Fruit fly (Drosophila melanogaster): Measurements from ENCODE around the gene RhoGEF64C.

The RhoGEF64C gene

DNA sequence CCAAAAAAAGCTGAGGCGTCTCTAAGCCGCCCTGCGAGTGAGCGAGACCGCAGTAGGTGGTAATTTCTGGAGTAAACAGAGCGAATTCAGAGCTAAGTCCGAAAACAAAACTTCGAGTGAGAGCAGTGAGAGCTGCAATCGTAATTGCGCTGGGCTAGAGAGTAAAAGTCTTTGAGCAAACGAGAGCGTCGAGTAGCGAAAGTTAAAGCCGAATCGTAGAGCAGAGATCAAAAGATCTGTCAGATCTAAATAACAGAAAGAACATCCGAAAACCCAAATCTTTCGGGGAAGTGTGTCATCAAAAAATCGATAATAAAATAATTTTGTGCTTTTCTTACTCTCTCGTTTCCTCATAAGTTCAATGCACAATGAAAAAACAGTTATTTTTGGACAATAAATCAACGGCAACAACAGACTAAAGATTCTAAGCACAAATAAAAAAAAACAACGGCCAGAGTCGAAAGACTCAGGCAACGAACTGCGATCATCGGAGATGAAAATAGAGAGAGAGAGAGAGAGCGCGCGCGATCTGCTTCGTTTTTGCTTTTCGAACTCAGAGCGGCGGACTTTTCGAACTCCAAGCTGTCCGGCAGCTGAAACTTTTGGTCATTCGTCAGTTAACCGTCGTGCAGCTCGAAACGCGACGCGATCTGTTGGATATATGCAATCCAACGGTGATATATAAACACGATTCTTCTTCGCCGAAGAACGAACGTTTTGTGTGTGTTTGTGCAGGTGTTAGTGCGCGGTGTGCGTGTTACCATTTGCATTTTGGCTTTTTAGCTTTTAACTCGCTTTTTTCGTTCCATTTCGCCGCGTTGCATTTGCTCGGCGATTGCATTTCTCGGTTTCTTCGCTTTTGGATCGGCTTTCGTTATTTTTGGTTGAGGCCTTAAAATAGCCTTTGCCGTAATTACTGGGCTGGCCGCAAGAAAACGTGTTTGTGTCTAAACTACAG, at the start of gene RhoGEF64C:
Gene RhoGEF64C (plus strand): TSS at position 607 of the 958 bp plus-strand sequence.
- TF ChIP-seq CG14655 (GFP tag; optimal IDR thresholded peaks at IDR 0.05) (no peak), EcR (GFP tag; optimal IDR thresholded peaks at IDR 0.05) (peak; percentile 42), CG13204 (GFP tag; optimal IDR thresholded peaks at IDR 0.05) (no peak), Ets98B (GFP tag; IDR thresholded peaks at IDR 0.05) (peak; percentile 9; the same call in 1 of the 2 replicates), CG4496 (GFP tag; IDR thresholded peaks at IDR 0.05) (0 out of 3 replicates have a peak, but pooled peaks have one; percentile 25)

DNA sequence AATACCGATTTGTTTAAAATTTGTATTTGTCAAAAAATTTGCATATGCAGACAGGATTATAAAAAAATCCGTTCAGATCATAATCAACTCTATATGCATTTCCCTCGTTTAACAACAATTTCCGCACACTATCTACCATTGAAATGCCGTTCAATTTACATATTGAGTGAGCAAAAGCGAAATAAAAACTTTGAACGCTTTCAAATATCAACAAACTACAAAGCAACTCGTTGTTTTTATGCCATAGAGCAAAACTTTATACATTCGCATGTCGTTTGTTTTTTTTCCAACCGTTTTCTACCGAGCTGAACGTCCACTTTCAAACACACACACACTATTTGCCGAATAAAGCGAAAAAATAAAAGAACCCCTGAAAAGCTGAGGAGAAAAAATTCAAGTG, 44.6 kb upstream of the RhoGEF64C start, which contains the start of gene TTLL1B:
Gene TTLL1B (plus strand): TSS at position 301 of the 400 bp plus-strand sequence.
- TF ChIP-seq CG4496 (GFP tag; IDR thresholded peaks at IDR 0.05) (no peak), CG34367 (tag; optimal IDR thresholded peaks at IDR 0.05) (no peak), CG15710 (tag; optimal IDR thresholded peaks at IDR 0.05) (no peak), CG10348 (GFP tag; IDR thresholded peaks at IDR 0.05) (no peak), gl (tag; optimal IDR thresholded peaks at IDR 0.05) (no peak), Ets98B (GFP tag; IDR thresholded peaks at IDR 0.05) (no peak), Pif1A (GFP tag; optimal IDR thresholded peaks at IDR 0.05) (no peak), Snoo (tag; optimal IDR thresholded peaks at IDR 0.05) (no peak), EcR (GFP tag; optimal IDR thresholded peaks at IDR 0.05) (no peak)

DNA sequence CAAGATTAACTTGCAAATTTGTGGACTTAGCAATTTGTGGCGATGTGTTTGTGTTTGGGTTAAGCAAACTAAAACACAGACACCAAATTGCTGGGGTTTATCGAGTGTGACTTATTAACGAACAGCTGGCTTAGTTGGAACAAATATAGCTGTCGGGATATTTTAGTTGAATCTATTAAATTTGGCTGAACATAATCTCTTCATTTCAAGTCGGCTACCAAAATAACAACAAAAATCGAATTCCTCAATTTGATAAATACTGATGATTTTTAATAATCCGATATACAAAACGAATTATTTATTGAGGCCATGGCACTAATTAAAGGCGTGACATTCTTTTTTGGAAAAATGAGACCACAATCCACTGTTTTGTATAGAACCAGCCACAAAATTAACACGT, 25.3 kb upstream of the RhoGEF64C start, which contains the start of gene CG32236:
Gene CG32236 (minus strand): TSS at position 101 of the 400 bp plus-strand sequence.
- TF ChIP-seq CG17806 (tag; optimal IDR thresholded peaks at IDR 0.05) = no peak

DNA sequence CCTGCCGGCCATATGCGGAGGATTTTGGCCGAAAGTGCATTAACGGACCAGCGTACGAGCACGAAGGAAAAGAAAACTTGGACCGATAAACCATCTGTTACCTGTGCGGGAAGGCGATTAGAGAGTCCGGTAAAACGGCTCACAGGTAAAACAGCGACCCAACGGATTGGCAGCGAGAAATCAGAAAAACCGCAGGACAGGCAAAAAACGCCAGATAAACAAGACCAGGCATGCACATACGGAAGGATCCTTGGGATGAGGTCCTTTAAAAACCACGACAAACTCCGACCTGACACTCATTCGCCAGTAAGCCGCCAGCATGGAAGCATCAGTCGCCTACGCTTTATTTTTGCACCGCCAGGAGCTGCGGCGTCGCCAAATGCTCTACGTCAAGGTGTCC, 15.1 kb upstream of the RhoGEF64C start, which contains the start of gene CG34266:
Gene CG34266 (plus strand): TSS at position 301 of the 400 bp plus-strand sequence.
- no peak for TF ChIP-seq CG8159 (tag; optimal IDR thresholded peaks at IDR 0.05)
- TF ChIP-seq CG9948 (tag; optimal IDR thresholded peaks at IDR 0.05) = no peak
- TF ChIP-seq Snoo (tag; optimal IDR thresholded peaks at IDR 0.05) = no peak
- TF ChIP-seq CG4496 (GFP tag; IDR thresholded peaks at IDR 0.05) = no peak
- TF ChIP-seq CG8301 (tag; optimal IDR thresholded peaks at IDR 0.05) = no peak
- no peak for TF ChIP-seq fd96Ca (GFP tag; IDR thresholded peaks at IDR 0.05)
- no peak for TF ChIP-seq Ets98B (GFP tag; IDR thresholded peaks at IDR 0.05)
- no peak for TF ChIP-seq gl (tag; optimal IDR thresholded peaks at IDR 0.05)
- TF ChIP-seq CG34367 (tag; optimal IDR thresholded peaks at IDR 0.05) = no peak
- TF ChIP-seq EcR (GFP tag; optimal IDR thresholded peaks at IDR 0.05) = no peak
- TF ChIP-seq rn (GFP tag; IDR thresholded peaks at IDR 0.05) = no peak
- TF ChIP-seq CG13204 (GFP tag; optimal IDR thresholded peaks at IDR 0.05) = no peak
- TF ChIP-seq CG10348 (GFP tag; IDR thresholded peaks at IDR 0.05) = no peak

DNA sequence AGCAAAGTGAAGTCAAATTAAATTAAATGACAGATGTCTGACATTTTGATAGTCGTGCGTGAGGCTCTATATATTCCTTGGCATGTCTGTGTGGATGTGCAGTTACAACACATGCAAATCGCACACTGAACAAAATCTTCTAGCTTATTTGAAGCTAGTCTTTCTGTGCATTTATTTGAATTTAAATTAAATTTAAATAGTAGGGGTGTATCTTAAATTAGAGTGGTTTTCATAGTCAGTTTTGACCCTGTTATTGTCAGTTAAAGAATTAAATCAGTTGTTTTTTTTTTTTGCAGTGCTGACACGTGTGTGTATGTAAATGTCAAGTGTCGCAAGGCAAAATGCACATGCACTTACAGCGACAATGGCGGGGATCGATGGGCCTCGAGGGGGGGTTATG, 13.5 kb upstream of the RhoGEF64C start:
- TF ChIP-seq CG10348 (GFP tag; IDR thresholded peaks at IDR 0.05) (no peak), Pif1A (GFP tag; optimal IDR thresholded peaks at IDR 0.05) (peak; percentile 19), CG8301 (tag; optimal IDR thresholded peaks at IDR 0.05) (peak; percentile 41), CG8159 (tag; optimal IDR thresholded peaks at IDR 0.05) (peak; percentile 60), CG4496 (GFP tag; IDR thresholded peaks at IDR 0.05) (peak; percentile 53; the same call in 1 of the 3 replicates), Pif1B (GFP tag; optimal IDR thresholded peaks at IDR 0.05) (no peak), CG14655 (GFP tag; optimal IDR thresholded peaks at IDR 0.05) (peak; percentile 53)

DNA sequence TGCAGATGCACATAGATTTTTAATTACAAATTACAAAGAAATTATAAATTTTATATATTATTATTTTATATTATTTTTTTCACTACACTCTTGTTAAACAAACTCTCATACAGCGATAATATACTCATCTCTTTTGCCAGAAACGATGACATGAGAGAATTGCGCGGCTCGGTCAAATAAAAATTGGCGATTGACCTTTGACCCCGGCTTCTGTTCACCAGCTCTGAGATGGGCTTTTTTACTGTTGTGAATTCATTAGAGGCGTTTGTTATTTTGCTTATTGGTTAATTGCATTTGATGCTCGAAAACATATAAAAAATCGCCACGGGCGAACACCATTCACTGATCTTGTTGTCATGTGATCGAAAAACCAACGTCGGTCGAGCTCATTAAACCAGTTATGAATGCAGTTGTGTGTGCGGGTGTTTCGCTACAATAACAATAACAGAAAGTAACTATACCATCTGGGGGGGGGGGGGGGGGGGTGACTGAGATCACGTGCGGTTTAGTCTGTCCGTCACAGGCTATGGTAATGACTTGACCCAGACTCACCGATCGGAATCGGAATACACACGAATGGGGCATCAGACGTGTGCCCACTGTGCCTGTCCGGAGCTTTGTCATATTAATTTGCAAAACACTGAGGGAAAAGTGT, 7.8 kb upstream of the RhoGEF64C start:
- TF ChIP-seq CG8301 (tag; optimal IDR thresholded peaks at IDR 0.05) (no peak), Snoo (tag; optimal IDR thresholded peaks at IDR 0.05) (no peak), rn (GFP tag; IDR thresholded peaks at IDR 0.05) (no peak), Ets98B (GFP tag; IDR thresholded peaks at IDR 0.05) (no peak), Pif1B (GFP tag; optimal IDR thresholded peaks at IDR 0.05) (no peak), CG34367 (tag; optimal IDR thresholded peaks at IDR 0.05) (no peak), CG10348 (GFP tag; IDR thresholded peaks at IDR 0.05) (0 out of 2 replicates have a peak, but pooled peaks have one; percentile 19), CG13204 (GFP tag; optimal IDR thresholded peaks at IDR 0.05) (no peak), D1 (tag; optimal IDR thresholded peaks at IDR 0.05) (no peak)

DNA sequence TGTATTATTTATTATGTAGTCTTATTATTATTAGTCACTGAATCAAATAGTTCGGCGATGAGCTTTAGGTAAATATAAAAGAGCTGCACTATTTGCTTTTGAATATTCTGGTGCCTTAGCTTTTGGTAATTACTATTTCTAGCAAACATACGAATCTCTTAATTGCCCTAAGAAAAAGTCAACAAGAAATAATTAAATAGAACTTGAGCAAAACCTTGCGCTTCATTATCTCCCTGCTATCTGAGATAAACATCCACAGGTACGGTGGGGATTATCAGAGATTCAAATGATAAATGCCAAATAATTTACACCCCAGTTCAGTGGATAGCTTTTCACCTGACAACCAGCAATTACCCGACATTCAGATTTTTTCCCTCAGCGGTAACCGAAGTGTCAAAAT, 6.5 kb upstream of the RhoGEF64C start:
- TF ChIP-seq CG15710 (tag; optimal IDR thresholded peaks at IDR 0.05) (no peak), CG8159 (tag; optimal IDR thresholded peaks at IDR 0.05) (no peak), gl (tag; optimal IDR thresholded peaks at IDR 0.05) (no peak), Pif1A (GFP tag; optimal IDR thresholded peaks at IDR 0.05) (no peak), CG12605 (GFP tag; IDR thresholded peaks at IDR 0.05) (no peak), fd96Ca (GFP tag; IDR thresholded peaks at IDR 0.05) (no peak), CG17806 (tag; optimal IDR thresholded peaks at IDR 0.05) (no peak), rn (GFP tag; IDR thresholded peaks at IDR 0.05) (no peak), CG10348 (GFP tag; IDR thresholded peaks at IDR 0.05) (no peak), CG8301 (tag; optimal IDR thresholded peaks at IDR 0.05) (no peak), CG4496 (GFP tag; IDR thresholded peaks at IDR 0.05) (no peak), CG34367 (tag; optimal IDR thresholded peaks at IDR 0.05) (no peak), Pif1B (GFP tag; optimal IDR thresholded peaks at IDR 0.05) (no peak), CG14655 (GFP tag; optimal IDR thresholded peaks at IDR 0.05) (no peak), Ets98B (GFP tag; IDR thresholded peaks at IDR 0.05) (no peak), EcR (GFP tag; optimal IDR thresholded peaks at IDR 0.05) (no peak), CG13204 (GFP tag; optimal IDR thresholded peaks at IDR 0.05) (no peak)
